Worm (Caenorhabditis elegans): ENCODE measurements around the gene B0464.9.
"Not testable (repeated sequence)": the region's sequence is repeated elsewhere in the genome, so short reads cannot be mapped to it uniquely, and the experiment has no call there.

The B0464.9 gene

DNA sequence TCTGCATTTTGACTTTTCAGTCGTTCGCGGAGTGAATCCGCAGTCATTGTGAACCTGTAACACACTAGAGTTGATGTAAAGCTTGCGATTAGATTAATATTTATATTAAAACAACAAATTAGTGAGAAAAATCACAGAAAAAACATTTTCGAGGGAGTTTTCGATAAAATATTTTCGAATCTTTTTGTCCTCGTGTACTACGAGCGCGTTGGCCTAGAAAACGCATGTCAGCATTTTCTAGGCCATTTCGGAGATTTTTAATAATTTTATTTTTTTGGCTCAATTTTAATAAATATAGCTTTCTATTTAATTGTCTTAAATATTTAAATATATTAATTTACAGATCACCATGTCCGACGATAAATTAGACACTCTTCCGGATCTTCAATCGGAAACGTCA is at the start of gene B0464.9:
B0464.9 (plus strand) TSS at position 344 of the 400 bp plus-strand sequence.
- TF ChIP-seq R02D3.7 (tag; optimal IDR thresholded peaks at IDR 0.05), result no peak
- no peak for TF ChIP-seq zag-1 (tag; optimal IDR thresholded peaks at IDR 0.05)
- TF ChIP-seq skn-1 (tag; optimal IDR thresholded peaks at IDR 0.05), result no peak
- no peak for TF ChIP-seq lin-11 (tag; optimal IDR thresholded peaks at IDR 0.05)
- TF ChIP-seq nhr-23 (tag; optimal IDR thresholded peaks at IDR 0.05), result no peak
- TF ChIP-seq nhr-12 (tag; optimal IDR thresholded peaks at IDR 0.05), result no peak
- TF ChIP-seq F13H6.1 (tag; optimal IDR thresholded peaks at IDR 0.05), result peak; percentile 40
- TF ChIP-seq nhr-129 (tag; optimal IDR thresholded peaks at IDR 0.05), result no peak
- TF ChIP-seq nhr-21 (tag; optimal IDR thresholded peaks at IDR 0.05), result no peak
- no peak for TF ChIP-seq ama-1 (optimal IDR thresholded peaks at IDR 0.05)
- TF ChIP-seq nhr-11 (tag; optimal IDR thresholded peaks at IDR 0.05), result no peak
- no peak for TF ChIP-seq unc-39 (tag; optimal IDR thresholded peaks at IDR 0.05)
- peak; percentile 74 for TF ChIP-seq unc-55 (GFP tag; optimal IDR thresholded peaks at IDR 0.05)
- TF ChIP-seq crh-2 (tag; optimal IDR thresholded peaks at IDR 0.05), result peak; percentile 24
- TF ChIP-seq lin-13 (GFP tag; optimal IDR thresholded peaks at IDR 0.05), result peak; percentile 13
- TF ChIP-seq mbf-1 (tag; optimal IDR thresholded peaks at IDR 0.05), result no peak
- TF ChIP-seq nhr-10 (tag; optimal IDR thresholded peaks at IDR 0.05), result no peak
- TF ChIP-seq ceh-16 (tag; optimal IDR thresholded peaks at IDR 0.05), result no peak
- peak; percentile 89 for TF ChIP-seq C34F6.9 (tag; optimal IDR thresholded peaks at IDR 0.05)
- peak; percentile 28 for TF ChIP-seq egl-27 (tag; optimal IDR thresholded peaks at IDR 0.05)
- peak; percentile 66 for TF ChIP-seq sma-3 (GFP tag; optimal IDR thresholded peaks at IDR 0.05)
- peak; percentile 68 for TF ChIP-seq gmeb-1 (tag; optimal IDR thresholded peaks at IDR 0.05)
- TF ChIP-seq mab-5 (tag; optimal IDR thresholded peaks at IDR 0.05), result no peak
- TF ChIP-seq ztf-11 (tag; optimal IDR thresholded peaks at IDR 0.05), result no peak
- peak; percentile 26 for TF ChIP-seq nhr-25 (tag; optimal IDR thresholded peaks at IDR 0.05)
- TF ChIP-seq nhr-77 (tag; optimal IDR thresholded peaks at IDR 0.05), result no peak
- no peak for TF ChIP-seq ZK546.5 (tag; optimal IDR thresholded peaks at IDR 0.05)
- TF ChIP-seq lin-39 (tag; optimal IDR thresholded peaks at IDR 0.05), result no peak
- no peak for TF ChIP-seq mdl-1 (tag; optimal IDR thresholded peaks at IDR 0.05)
- TF ChIP-seq ceh-82 (tag; optimal IDR thresholded peaks at IDR 0.05), result no peak
- TF ChIP-seq elt-1 (tag; optimal IDR thresholded peaks at IDR 0.05), result no peak
- peak; percentile 61 for TF ChIP-seq sma-9 (GFP tag; optimal IDR thresholded peaks at IDR 0.05)
- no peak for TF ChIP-seq sma-9 (tag; optimal IDR thresholded peaks at IDR 0.05)
- no peak for TF ChIP-seq snpc-4 (tag; optimal IDR thresholded peaks at IDR 0.05)
- no peak for TF ChIP-seq dmd-4 (tag; optimal IDR thresholded peaks at IDR 0.05)
- TF ChIP-seq aly-2 (tag; optimal IDR thresholded peaks at IDR 0.05), result no peak
- TF ChIP-seq peb-1 (tag; optimal IDR thresholded peaks at IDR 0.05), result no peak
- TF ChIP-seq lsy-2 (tag; optimal IDR thresholded peaks at IDR 0.05), result peak; percentile 57 to 82
- TF ChIP-seq alr-1 (tag; optimal IDR thresholded peaks at IDR 0.05), result no peak
- TF ChIP-seq blmp-1 (tag; optimal IDR thresholded peaks at IDR 0.05; ENCODE audit: insufficient read depth), result no peak

DNA sequence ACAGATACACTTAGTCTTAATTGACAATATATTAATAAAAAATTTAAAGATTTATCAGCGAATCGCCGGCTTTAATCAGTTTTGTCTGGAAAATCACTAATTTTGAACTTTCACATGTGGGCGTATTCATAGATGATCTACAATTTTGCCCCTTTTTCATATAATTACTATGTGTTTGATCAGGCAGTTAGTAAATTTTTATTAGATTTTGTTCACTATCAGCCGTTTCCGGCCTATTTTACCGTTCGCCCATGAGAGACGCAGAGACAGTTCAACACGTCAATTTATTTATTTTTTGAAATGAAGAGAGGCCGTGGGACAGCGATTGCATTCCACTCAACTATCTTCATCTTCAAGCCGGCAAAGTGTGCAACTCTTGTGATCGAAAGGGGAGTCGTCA is 45.3 kb upstream of the B0464.9 start, which contains the start of gene T26G10.4:
T26G10.4 (plus strand) TSS at position 301 of the 400 bp plus-strand sequence.
- not testable (repeated sequence) for TF ChIP-seq ztf-1 (GFP tag; conservative IDR thresholded peaks at IDR 0.05); skn-1 (tag; optimal IDR thresholded peaks at IDR 0.05); snpc-4 (tag; optimal IDR thresholded peaks at IDR 0.05)

DNA sequence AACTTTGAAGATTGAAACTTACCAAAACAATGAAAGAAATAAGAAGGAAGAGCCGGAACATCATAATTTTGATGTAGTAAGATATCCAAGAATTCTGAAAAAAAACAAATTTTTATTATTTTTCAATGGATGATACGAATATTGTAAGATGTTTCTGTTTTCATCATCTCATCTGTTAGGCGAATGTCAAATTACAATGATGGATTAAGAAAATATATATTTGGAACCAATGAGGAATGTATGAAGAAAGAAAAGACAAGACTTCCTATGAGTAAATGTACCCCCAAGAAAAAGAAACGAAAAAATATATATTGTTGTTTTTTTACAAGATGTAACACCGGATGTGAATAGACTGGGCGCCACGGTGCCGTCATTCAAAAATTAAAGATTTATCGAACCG is 39.3 kb upstream of the B0464.9 start, which contains the start of gene T26G10.5:
T26G10.5 (minus strand) TSS at position 101 of the 400 bp plus-strand sequence.
- TF ChIP-seq ztf-1 (GFP tag; conservative IDR thresholded peaks at IDR 0.05), result no peak
- TF ChIP-seq lin-13 (GFP tag; optimal IDR thresholded peaks at IDR 0.05), result no peak
- no peak for TF ChIP-seq nhr-77 (tag; optimal IDR thresholded peaks at IDR 0.05)
- no peak for TF ChIP-seq nhr-10 (tag; optimal IDR thresholded peaks at IDR 0.05)
- TF ChIP-seq ama-1 (optimal IDR thresholded peaks at IDR 0.05), result no peak
- no peak for TF ChIP-seq nhr-11 (tag; optimal IDR thresholded peaks at IDR 0.05)
- TF ChIP-seq elt-1 (tag; optimal IDR thresholded peaks at IDR 0.05), result no peak
- no peak for TF ChIP-seq lin-11 (tag; optimal IDR thresholded peaks at IDR 0.05)
- no peak for TF ChIP-seq C34F6.9 (tag; optimal IDR thresholded peaks at IDR 0.05)
- TF ChIP-seq unc-55 (GFP tag; optimal IDR thresholded peaks at IDR 0.05), result no peak

All from whole organism, L2 larva.